Fruit fly (Drosophila melanogaster) whole organism, embryonic: ENCODE results near the gene tsl.
A peak's percentile ranks its signal among the peaks of the same experiment; 100 is the strongest.

Experiments used
- C15 ChIP-seq: fragments of 200-800 bp; sonication (Bioruptor generic); IDR thresholded peaks from 3 replicates; pipeline ENCODE4 v1.3.6; 2022; ENCODE audit warnings: missing biosample characterization, missing genetic modification characterization
- CG10267 ChIP-seq: fragments of 200-800 bp; sonication (Bioruptor generic); optimal IDR thresholded peaks from 2 replicates; lab custom pipeline; 2018; ENCODE audit warnings: missing biosample characterization, mild to moderate bottlenecking, missing genetic modification characterization, moderate library complexity
- CG10979 ChIP-seq: fragments of 200-800 bp; sonication (Bioruptor generic); optimal IDR thresholded peaks from 2 replicates; lab custom pipeline; 2018; ENCODE audit warnings: missing biosample characterization, mild to moderate bottlenecking, missing genetic modification characterization, moderate library complexity
- CG11247 ChIP-seq: fragments of 200-800 bp; sonication (Bioruptor generic); IDR thresholded peaks from 2 replicates; pipeline ENCODE4 v1.3.6; 2022; ENCODE audit warnings: missing biosample characterization, missing genetic modification characterization
- CG12659 ChIP-seq: fragments of 200-800 bp; sonication (Bioruptor generic); optimal IDR thresholded peaks from 3 replicates; lab custom pipeline; 2017; ENCODE audit warnings: mild to moderate bottlenecking, missing biosample characterization, missing genetic modification reagents, missing genetic modification characterization
- CG13775 ChIP-seq: fragments of 200-800 bp; sonication (Bioruptor generic); optimal IDR thresholded peaks from 3 replicates; lab custom pipeline; 2017; ENCODE audit warnings: missing biosample characterization, mild to moderate bottlenecking, missing genetic modification characterization
- CG13894 ChIP-seq: fragments of 200-800 bp; sonication (Bioruptor generic); optimal IDR thresholded peaks from 3 replicates; lab custom pipeline; 2018; ENCODE audit warnings: missing biosample characterization, mild to moderate bottlenecking, missing genetic modification characterization, moderate library complexity
- CG1603 ChIP-seq: fragments of 200-800 bp; sonication (Bioruptor generic); optimal IDR thresholded peaks from 2 replicates; lab custom pipeline; 2019; ENCODE audit warnings: missing biosample characterization, mild to moderate bottlenecking, missing genetic modification characterization, moderate library complexity
- CG2678 ChIP-seq: fragments of 200-800 bp; sonication (Bioruptor generic); optimal IDR thresholded peaks from 3 replicates; lab custom pipeline; 2019; ENCODE audit warnings: missing biosample characterization, mild to moderate bottlenecking, missing genetic modification characterization, moderate library complexity
- CG32532 ChIP-seq: fragments of 200-800 bp; sonication (Bioruptor generic); IDR thresholded peaks from 2 replicates; pipeline ENCODE4 v1.3.6; 2022; ENCODE audit warnings: missing biosample characterization, missing genetic modification characterization
- CG32772 ChIP-seq: fragments of 200-800 bp; sonication (Bioruptor generic); IDR thresholded peaks from 2 replicates; pipeline ENCODE4 v1.3.6; 2022; ENCODE audit warnings: missing biosample characterization, missing genetic modification characterization
- CG6813 ChIP-seq: fragments of 200-800 bp; sonication (Bioruptor generic); optimal IDR thresholded peaks from 2 replicates; lab custom pipeline; 2017; ENCODE audit warnings: missing biosample characterization, missing genetic modification characterization, mild to moderate bottlenecking, moderate library complexity, missing genetic modification reagents
- CG7271 ChIP-seq: fragments of 200-800 bp; sonication (Bioruptor generic); optimal IDR thresholded peaks from 2 replicates; lab custom pipeline; 2018; ENCODE audit warnings: missing biosample characterization, mild to moderate bottlenecking, missing genetic modification characterization, moderate library complexity
- CG7928 ChIP-seq: fragments of 200-800 bp; sonication (Bioruptor generic); optimal IDR thresholded peaks from 2 replicates; lab custom pipeline; 2017; ENCODE audit warnings: missing biosample characterization, mild to moderate bottlenecking, missing genetic modification characterization
- CG8478 ChIP-seq: fragments of >200 bp; optimal IDR thresholded peaks from 2 replicates; lab custom pipeline; 2018
- CkIIα-i1 ChIP-seq: fragments of 200-800 bp; sonication (Bioruptor generic); IDR thresholded peaks from 2 replicates; pipeline ENCODE4 v1.3.6; 2022; ENCODE audit warnings: missing biosample characterization, missing genetic modification characterization
- D ChIP-seq, 2 experiments: fragments of 200-800 bp in 1 of 2; fragments of >200 bp in 1 of 2; sonication (Bioruptor generic) in 1 of 2; optimal IDR thresholded peaks; 2 replicates in 1 of 2; 3 replicates in 1 of 2; lab custom pipeline; 2017; ENCODE audit warnings: mild to moderate bottlenecking in 1 of 2, missing biosample characterization in 1 of 2, missing genetic modification characterization in 1 of 2, missing genetic modification reagents in 1 of 2
- Dad ChIP-seq: fragments of 200-800 bp; sonication (Bioruptor generic); optimal IDR thresholded peaks from 3 replicates; lab custom pipeline; 2016; ENCODE audit warnings: missing biosample characterization, missing genetic modification characterization
- Dp ChIP-seq: fragments of 200-800 bp; sonication (Bioruptor generic); optimal IDR thresholded peaks from 2 replicates; lab custom pipeline; 2018; ENCODE audit warnings: missing biosample characterization, mild to moderate bottlenecking, missing genetic modification characterization, moderate library complexity
- E2f2 ChIP-seq: fragments of 200-800 bp; sonication (Bioruptor generic); IDR thresholded peaks from 2 replicates; pipeline ENCODE4 v1.3.6; 2022; ENCODE audit warnings: missing biosample characterization, missing genetic modification characterization
- Fer3 ChIP-seq: fragments of 200-800 bp; sonication (Bioruptor generic); optimal IDR thresholded peaks from 2 replicates; lab custom pipeline; 2018; ENCODE audit warnings: missing biosample characterization, mild to moderate bottlenecking, missing genetic modification characterization, moderate library complexity
- H2.0 ChIP-seq: fragments of 200-800 bp; sonication (Bioruptor generic); IDR thresholded peaks from 2 replicates; pipeline ENCODE4 v1.3.6; 2022; ENCODE audit warnings: missing biosample characterization, missing genetic modification characterization
- HLHmδ ChIP-seq: fragments of 200-800 bp; sonication (Bioruptor generic); optimal IDR thresholded peaks from 2 replicates; lab custom pipeline; 2018; ENCODE audit warnings: missing biosample characterization, mild to moderate bottlenecking, missing genetic modification characterization, moderate library complexity
- Hand ChIP-seq: fragments of 200-800 bp; sonication (Bioruptor generic); optimal IDR thresholded peaks from 2 replicates; lab custom pipeline; 2017; ENCODE audit warnings: mild to moderate bottlenecking, missing biosample characterization, missing genetic modification reagents, missing genetic modification characterization
- HmgD ChIP-seq: fragments of 200-800 bp; sonication (Bioruptor generic); optimal IDR thresholded peaks from 3 replicates; lab custom pipeline; 2016; ENCODE audit warnings: missing biosample characterization, missing genetic modification characterization
- Hmx ChIP-seq: fragments of 200-800 bp; sonication (Bioruptor generic); optimal IDR thresholded peaks from 2 replicates; lab custom pipeline; 2016; ENCODE audit warnings: missing biosample characterization, missing genetic modification characterization
- MTF-1 ChIP-seq: fragments of 200-800 bp; sonication (Bioruptor generic); optimal IDR thresholded peaks from 2 replicates; lab custom pipeline; 2018; ENCODE audit warnings: missing biosample characterization, mild to moderate bottlenecking, missing genetic modification characterization, borderline replicate concordance
- Oaz ChIP-seq: fragments of 200-800 bp; sonication (Bioruptor generic); IDR thresholded peaks from 2 replicates; pipeline ENCODE4 v1.3.6; 2022; ENCODE audit warnings: missing biosample characterization, missing genetic modification characterization
- amos ChIP-seq: fragments of 200-800 bp; sonication (Bioruptor generic); IDR thresholded peaks from 2 replicates; pipeline ENCODE4 v1.3.6; 2022; ENCODE audit warnings: missing biosample characterization, missing genetic modification characterization; ENCODE audit not compliant: partially characterized antibody
- aop ChIP-seq: fragments of 200-800 bp; sonication (Bioruptor generic); IDR thresholded peaks from 2 replicates; pipeline ENCODE4 v1.3.6; 2022; ENCODE audit warnings: missing biosample characterization, missing genetic modification characterization
- bcd ChIP-seq: fragments of 200-800 bp; sonication (Bioruptor generic); optimal IDR thresholded peaks from 2 replicates; lab custom pipeline; 2017; ENCODE audit warnings: missing biosample characterization, mild to moderate bottlenecking, missing genetic modification characterization
- bowl ChIP-seq: fragments of 200-800 bp; sonication (Bioruptor generic); IDR thresholded peaks from 2 replicates; pipeline ENCODE4 v1.3.6; 2022; ENCODE audit warnings: missing biosample characterization, missing genetic modification characterization
- cad ChIP-seq: fragments of >200 bp; optimal IDR thresholded peaks from 2 replicates; lab custom pipeline; 2017; ENCODE audit warnings: missing biosample characterization, missing genetic modification characterization
- caup ChIP-seq: fragments of 200-800 bp; sonication (Bioruptor generic); optimal IDR thresholded peaks from 3 replicates; lab custom pipeline; 2017; ENCODE audit warnings: missing biosample characterization, mild to moderate bottlenecking, missing genetic modification characterization, moderate library complexity; ENCODE audit not compliant: severe bottlenecking
- chm ChIP-seq: fragments of 200-800 bp; sonication (Bioruptor generic); IDR thresholded peaks from 2 replicates; pipeline ENCODE4 v1.3.6; 2022; ENCODE audit warnings: missing biosample characterization, missing genetic modification characterization
- da ChIP-seq: fragments of 200-800 bp; sonication (Bioruptor generic); optimal IDR thresholded peaks from 2 replicates; lab custom pipeline; 2016; ENCODE audit warnings: missing biosample characterization, missing genetic modification characterization
- dmrt99B ChIP-seq: fragments of 200-800 bp; sonication (Bioruptor generic); optimal IDR thresholded peaks from 2 replicates; lab custom pipeline; 2018; ENCODE audit warnings: missing biosample characterization, mild to moderate bottlenecking, missing genetic modification characterization, moderate library complexity
- en ChIP-seq: fragments of 200-800 bp; sonication (Bioruptor generic); optimal IDR thresholded peaks from 2 replicates; lab custom pipeline; 2016; ENCODE audit warnings: missing biosample characterization, missing genetic modification characterization
- grn ChIP-seq: fragments of 200-800 bp; sonication (Bioruptor generic); optimal IDR thresholded peaks from 3 replicates; lab custom pipeline; 2017; ENCODE audit warnings: missing biosample characterization, missing genetic modification characterization
- jing ChIP-seq: fragments of 200-800 bp; sonication (Bioruptor generic); optimal IDR thresholded peaks from 2 replicates; lab custom pipeline; 2018; ENCODE audit warnings: missing biosample characterization, mild to moderate bottlenecking, missing genetic modification characterization
- lilli ChIP-seq: fragments of 200-800 bp; sonication (Bioruptor generic); optimal IDR thresholded peaks from 3 replicates; lab custom pipeline; 2016; ENCODE audit warnings: missing biosample characterization, missing genetic modification characterization
- lov ChIP-seq, 2 experiments: fragments of 200-800 bp in 1 of 2; fragments of >200 bp in 1 of 2; sonication (Bioruptor generic) in 1 of 2; IDR thresholded peaks in 1 of 2; optimal IDR thresholded peaks in 1 of 2; 2 replicates in 1 of 2; 3 replicates in 1 of 2; pipeline versions ENCODE4 v1.3.6 to Lab custom; 2017 to 2022; ENCODE audit warnings: missing biosample characterization in 1 of 2, missing genetic modification characterization in 1 of 2
- mld ChIP-seq: fragments of 200-800 bp; sonication (Bioruptor generic); IDR thresholded peaks from 3 replicates; pipeline ENCODE4 v1.3.6; 2022; ENCODE audit warnings: missing biosample characterization, missing genetic modification characterization; ENCODE audit not compliant: partially characterized antibody
- org-1 ChIP-seq: fragments of 200-800 bp; sonication (Bioruptor generic); optimal IDR thresholded peaks from 2 replicates; lab custom pipeline; 2017; ENCODE audit warnings: missing biosample characterization, missing genetic modification characterization
- pita ChIP-seq: fragments of 200-800 bp; sonication (Bioruptor generic); optimal IDR thresholded peaks from 2 replicates; lab custom pipeline; 2017; ENCODE audit warnings: missing biosample characterization, mild to moderate bottlenecking, missing genetic modification characterization
- row ChIP-seq: fragments of 200-800 bp; sonication (Bioruptor generic); IDR thresholded peaks from 3 replicates; pipeline ENCODE4 v1.3.6; 2022; ENCODE audit warnings: missing biosample characterization, missing genetic modification characterization
- sens ChIP-seq: fragments of 200-800 bp; sonication (Bioruptor generic); peaks from one replicate; lab custom pipeline; 2016; ENCODE audit warnings: missing biosample characterization, missing genetic modification characterization
- slbo ChIP-seq: fragments of 200-800 bp; sonication (Bioruptor generic); IDR thresholded peaks from 2 replicates; pipeline ENCODE4 v1.3.6; 2022; ENCODE audit warnings: missing biosample characterization, missing genetic modification characterization
- sqz ChIP-seq: fragments of 200-800 bp; sonication (Bioruptor generic); optimal IDR thresholded peaks from 3 replicates; lab custom pipeline; 2018; ENCODE audit warnings: missing biosample characterization, mild to moderate bottlenecking, missing genetic modification characterization
- toy ChIP-seq: fragments of 200-800 bp; sonication (Bioruptor generic); IDR thresholded peaks from 2 replicates; pipeline ENCODE4 v1.3.6; 2022; ENCODE audit warnings: missing biosample characterization, missing genetic modification characterization
- z ChIP-seq: fragments of 200-800 bp; sonication (Bioruptor generic); IDR thresholded peaks from 3 replicates; pipeline ENCODE4 v1.3.6; 2022; ENCODE audit warnings: missing biosample characterization, missing genetic modification characterization

tsl gene

DNA sequence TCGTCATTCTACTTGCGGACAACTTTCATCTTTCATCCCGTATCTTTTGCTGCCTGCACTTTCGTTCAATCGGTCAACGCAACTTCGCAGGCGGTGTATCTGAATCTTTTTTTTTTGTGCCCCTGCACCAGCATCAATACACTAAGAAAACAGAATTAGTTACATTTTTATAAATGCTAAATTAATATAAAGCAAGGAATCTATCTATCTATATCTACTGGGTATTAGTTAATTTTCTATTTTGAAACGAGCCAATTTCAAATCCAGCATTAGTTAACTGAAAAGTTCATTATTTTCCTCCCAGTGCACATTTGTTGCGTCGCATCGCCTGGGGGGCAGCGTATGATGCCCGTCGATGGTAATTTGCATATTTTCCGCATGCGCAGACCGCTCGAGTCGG, 49.4 kb downstream of the tsl start (continued):
- TF ChIP-seq sqz (GFP tag; lab: Kevin White, UChicago) (no peak), en (GFP tag; lab: Kevin White, UChicago) (no peak), CG10979 (tag; lab: Kevin White, UChicago) (peak; percentile 44), pita (no peak), CG13894 (tag; lab: Kevin White, UChicago) (no peak), slbo (GFP tag; lab: Robert Waterston, UW) (no peak), CG11247 (GFP tag; lab: Robert Waterston, UW) (no peak), HmgD (no peak), Fer3 (no peak), cad (GFP tag; lab: Kevin White, UChicago) (no peak), MTF-1 (GFP tag; lab: Kevin White, UChicago) (no peak), org-1 (GFP tag; lab: Kevin White, UChicago) (no peak), aop (GFP tag; lab: Robert Waterston, UW) (no peak), bowl (GFP tag; lab: Robert Waterston, UW) (no peak), D (optimal IDR thresholded peaks at IDR 0.05; lab: Kevin White, UChicago) (no peak), D (GFP tag; optimal IDR thresholded peaks at IDR 0.05; lab: Kevin White, UChicago) (no peak), CG10267 (tag; lab: Kevin White, UChicago) (no peak), CG6813 (no peak), CG13775 (GFP tag; lab: Kevin White, UChicago) (no peak), C15 (GFP tag; lab: Robert Waterston, UW) (no peak), toy (GFP tag; lab: Robert Waterston, UW) (no peak), Dp (GFP tag; lab: Kevin White, UChicago) (no peak), CG12659 (GFP tag; lab: Kevin White, UChicago) (no peak), grn (no peak), z (GFP tag; lab: Robert Waterston, UW) (no peak), lov (optimal IDR thresholded peaks at IDR 0.05; lab: Kevin White, UChicago) (no peak), lov (GFP tag; IDR thresholded peaks at IDR 0.05; lab: Robert Waterston, UW) (no peak), CG32772 (GFP tag; lab: Robert Waterston, UW) (no peak), bcd (GFP tag; lab: Kevin White, UChicago) (no peak), chm (GFP tag; lab: Robert Waterston, UW) (no peak), H2.0 (GFP tag; lab: Robert Waterston, UW) (no peak), Hand (GFP tag; lab: Kevin White, UChicago) (no peak), jing (no peak), CG7928 (no peak), Hmx (no peak), CG1603 (tag; lab: Kevin White, UChicago) (peak; percentile 13), CG7271 (tag; lab: Kevin White, UChicago) (no peak), E2f2 (GFP tag; lab: Robert Waterston, UW) (no peak), amos (GFP tag; lab: Robert Waterston, UW) (no peak), CkIIα-i1 (GFP tag; lab: Robert Waterston, UW) (no peak), caup (GFP tag; lab: Kevin White, UChicago) (no peak), lilli (GFP tag; lab: Kevin White, UChicago) (no peak), Oaz (GFP tag; lab: Robert Waterston, UW) (no peak), mld (no peak), da (GFP tag; lab: Kevin White, UChicago) (no peak), CG32532 (no peak), dmrt99B (tag; lab: Kevin White, UChicago) (peak; percentile 24), HLHmδ (no peak), row (GFP tag; lab: Robert Waterston, UW) (peak; percentile 34; the same call in 1 of the 3 replicates), CG2678 (tag; lab: Kevin White, UChicago) (no peak), sens (GFP tag; lab: Kevin White, UChicago) (peak; percentile 69), CG8478 (lab: Kevin White, UChicago) (no peak), Dad (GFP tag; lab: Kevin White, UChicago) (no peak)
